Fruit fly (Drosophila melanogaster) whole organism, pupa: Measurements from ENCODE around the gene Gbs-70E.

ENCODE experiments used
- CG13204 ChIP-seq: fragments of 200-800 bp; sonication (Bioruptor generic); optimal IDR thresholded peaks from 2 replicates; lab custom pipeline; 2018; ENCODE audit warnings: missing biosample characterization, mild to moderate bottlenecking, missing genetic modification characterization, moderate library complexity
- CG15710 ChIP-seq: fragments of 200-800 bp; sonication (Bioruptor generic); optimal IDR thresholded peaks from 2 replicates; lab custom pipeline; 2018; ENCODE audit warnings: missing biosample characterization, mild to moderate bottlenecking, missing genetic modification characterization, moderate library complexity
- CG17806 ChIP-seq: fragments of 200-800 bp; sonication (Bioruptor generic); optimal IDR thresholded peaks from 2 replicates; lab custom pipeline; 2018; ENCODE audit warnings: missing biosample characterization, mild to moderate bottlenecking, missing genetic modification characterization, moderate library complexity
- CG32121 ChIP-seq: fragments of 200-800 bp; sonication (Bioruptor generic); IDR thresholded peaks from 2 replicates; pipeline ENCODE4 v1.3.6; 2022; ENCODE audit warnings: missing biosample characterization, missing genetic modification characterization
- CG34367 ChIP-seq: fragments of 200-800 bp; sonication (Bioruptor generic); optimal IDR thresholded peaks from 2 replicates; lab custom pipeline; 2018; ENCODE audit warnings: missing biosample characterization, mild to moderate bottlenecking, missing genetic modification characterization
- CG4496 ChIP-seq: fragments of 200-800 bp; sonication (Bioruptor generic); IDR thresholded peaks from 3 replicates; pipeline ENCODE4 v1.3.6; 2022; ENCODE audit warnings: missing biosample characterization, missing genetic modification characterization
- CG8301 ChIP-seq: fragments of 200-800 bp; sonication (Bioruptor generic); optimal IDR thresholded peaks from 2 replicates; lab custom pipeline; 2018; ENCODE audit warnings: missing biosample characterization, mild to moderate bottlenecking, missing genetic modification characterization
- CG9948 ChIP-seq: fragments of 200-800 bp; sonication (Bioruptor generic); optimal IDR thresholded peaks from 2 replicates; lab custom pipeline; 2018; ENCODE audit warnings: missing biosample characterization, mild to moderate bottlenecking, missing genetic modification characterization, moderate library complexity
- D1 ChIP-seq: fragments of 200-800 bp; sonication (Bioruptor generic); optimal IDR thresholded peaks from 2 replicates; lab custom pipeline; 2018; ENCODE audit warnings: missing biosample characterization, mild to moderate bottlenecking, missing genetic modification characterization, moderate library complexity
- EcR ChIP-seq: fragments of 200-800 bp; sonication (Bioruptor generic); optimal IDR thresholded peaks from 3 replicates; lab custom pipeline; 2019; ENCODE audit warnings: missing biosample characterization, missing genetic modification characterization, mild to moderate bottlenecking, moderate library complexity, missing genetic modification reagents
- Ets98B ChIP-seq: fragments of 200-800 bp; sonication (Bioruptor generic); IDR thresholded peaks from 2 replicates; pipeline ENCODE4 v1.3.6; 2022; ENCODE audit warnings: missing biosample characterization, missing genetic modification characterization
- Pif1A ChIP-seq: fragments of 200-800 bp; sonication (Bioruptor generic); optimal IDR thresholded peaks from 3 replicates; lab custom pipeline; 2016; ENCODE audit warnings: missing biosample characterization, missing genetic modification characterization

dm6 chr3L:14550839-14551415, at the start of gene Gbs-70E:
- peak; percentile 81 for TF ChIP-seq EcR (GFP tag; lab: Kevin White, UChicago)
- TF ChIP-seq Ets98B (GFP tag; lab: Robert Waterston, UW), result peak; percentile 89
- TF ChIP-seq Pif1A, result peak; percentile 94
- peak; percentile 89 for TF ChIP-seq CG17806 (tag; lab: Kevin White, UChicago)
- TF ChIP-seq CG34367 (tag; lab: Kevin White, UChicago), result peak; percentile 89
- TF ChIP-seq CG4496 (GFP tag; lab: Robert Waterston, UW), result peak; percentile 87
- TF ChIP-seq D1 (tag; lab: Kevin White, UChicago), result peak; percentile 57
- TF ChIP-seq CG15710 (tag; lab: Kevin White, UChicago), result peak; percentile 91
- TF ChIP-seq CG9948, result peak; percentile 87
- TF ChIP-seq CG32121 (GFP tag; lab: Robert Waterston, UW), result peak; percentile 94
- TF ChIP-seq CG13204 (GFP tag; lab: Kevin White, UChicago), result peak; percentile 82
- peak; percentile 90 for TF ChIP-seq CG8301 (tag; lab: Kevin White, UChicago)
